Worm (Caenorhabditis elegans) whole organism, L4 larva: ENCODE measurements around the gene islo-1.

Experiments used
- F10B5.3 ChIP-seq: sonication (generic microtip); optimal IDR thresholded peaks from 2 replicates; lab custom pipeline; 2016; ENCODE audit warnings: mild to moderate bottlenecking, missing genetic modification characterization, missing compliant biosample characterization
- F26F4.8 ChIP-seq: fragments of 200-800 bp; sonication (Bioruptor generic); conservative IDR thresholded peaks from 2 replicates; pipeline ENCODE4 v1.3.6; 2022; ENCODE audit warnings: missing genetic modification characterization, missing compliant biosample characterization
- F49E8.2 ChIP-seq: sonication (generic microtip); optimal IDR thresholded peaks from 2 replicates; lab custom pipeline; 2016; ENCODE audit warnings: missing compliant biosample characterization, mild to moderate bottlenecking, missing genetic modification characterization, borderline replicate concordance
- T26A8.4 ChIP-seq: fragments of 200-800 bp; sonication (Bioruptor generic); IDR thresholded peaks from 2 replicates; pipeline ENCODE4 v1.3.6; 2022; ENCODE audit warnings: missing genetic modification characterization, missing compliant biosample characterization
- Y48G9A.11 ChIP-seq: fragments of 200-800 bp; sonication (Bioruptor generic); IDR thresholded peaks from 2 replicates; pipeline ENCODE4 v1.3.6; 2022; ENCODE audit warnings: missing genetic modification reagents, missing genetic modification characterization, missing compliant biosample characterization
- Y75B8A.6 ChIP-seq: fragments of 200-800 bp; sonication (Bioruptor generic); IDR thresholded peaks from 2 replicates; pipeline ENCODE4 v1.3.6; 2022; ENCODE audit warnings: missing genetic modification reagents, missing genetic modification characterization, missing compliant biosample characterization
- aha-1 ChIP-seq: fragments of 150-350 bp; peaks from one replicate; lab custom pipeline; 2014; ENCODE audit warnings: missing biosample characterization, missing genetic modification characterization
- ama-1 ChIP-seq: fragments of 150-350 bp; optimal IDR thresholded peaks from 2 replicates; lab custom pipeline; 2014; ENCODE audit warnings: inconsistent platforms, mixed read lengths
- ceh-44 ChIP-seq: fragments of 200-800 bp; sonication (Bioruptor generic); IDR thresholded peaks from 2 replicates; pipeline ENCODE4 v1.3.6; 2022; ENCODE audit warnings: missing genetic modification reagents, missing genetic modification characterization, missing compliant biosample characterization
- ceh-82 ChIP-seq: sonication (generic microtip); optimal IDR thresholded peaks from 2 replicates; lab custom pipeline; 2017; ENCODE audit warnings: missing biosample characterization, missing genetic modification characterization
- ctbp-1 ChIP-seq: fragments of 200-800 bp; sonication (Bioruptor generic); IDR thresholded peaks from 2 replicates; pipeline ENCODE4 v1.3.6; 2022; ENCODE audit warnings: missing genetic modification reagents, missing genetic modification characterization, missing compliant biosample characterization
- daf-16 ChIP-seq, 3 experiments: sonication (generic microtip); optimal IDR thresholded peaks; 2 replicates each; lab custom pipeline; 2016 to 2017; ENCODE audit warnings: missing genetic modification characterization in 3 of 3, missing genetic modification reagents in 3 of 3, mild to moderate bottlenecking in 2 of 3, missing compliant biosample characterization in 2 of 3, missing biosample characterization in 1 of 3, moderate library complexity in 1 of 3
- daf-19 ChIP-seq: fragments of 200-800 bp; sonication (Bioruptor generic); conservative IDR thresholded peaks from 2 replicates; pipeline ENCODE4 v1.3.6; 2022; ENCODE audit warnings: missing genetic modification characterization, missing compliant biosample characterization
- daf-8 ChIP-seq: fragments of 200-800 bp; sonication (Bioruptor generic); IDR thresholded peaks from 2 replicates; pipeline ENCODE4 v1.3.6; 2022; ENCODE audit warnings: missing genetic modification characterization, missing compliant biosample characterization
- dpl-1 ChIP-seq: fragments of 150-350 bp; optimal IDR thresholded peaks from 2 replicates; lab custom pipeline; 2014; ENCODE audit warnings: missing biosample characterization, missing genetic modification reagents, missing genetic modification characterization
- dve-1 ChIP-seq: sonication (generic microtip); optimal IDR thresholded peaks from 2 replicates; lab custom pipeline; 2017; ENCODE audit warnings: antibody characterized with exemption, mild to moderate bottlenecking, missing genetic modification characterization, missing compliant biosample characterization; ENCODE audit not compliant: insufficient read depth
- egl-43 ChIP-seq: fragments of 200-800 bp; sonication (Bioruptor generic); IDR thresholded peaks from 2 replicates; pipeline ENCODE4 v1.3.6; 2022; ENCODE audit warnings: missing genetic modification reagents, missing genetic modification characterization, missing compliant biosample characterization
- fos-1 ChIP-seq: fragments of 150-350 bp; optimal IDR thresholded peaks from 2 replicates; lab custom pipeline; 2014; ENCODE audit warnings: missing biosample characterization, missing genetic modification characterization
- hlh-11 ChIP-seq: fragments of 200-800 bp; sonication (Bioruptor generic); optimal IDR thresholded peaks from 2 replicates; lab custom pipeline; 2018; ENCODE audit warnings: mild to moderate bottlenecking, missing genetic modification characterization, missing compliant biosample characterization
- hlh-30 ChIP-seq: sonication (generic microtip); optimal IDR thresholded peaks from 2 replicates; lab custom pipeline; 2017; ENCODE audit warnings: antibody characterized with exemption, mild to moderate bottlenecking, missing genetic modification characterization, missing compliant biosample characterization; ENCODE audit not compliant: insufficient read depth
- jun-1 ChIP-seq: fragments of 150-350 bp; optimal IDR thresholded peaks from 2 replicates; lab custom pipeline; 2014; ENCODE audit warnings: missing biosample characterization, missing genetic modification reagents, missing genetic modification characterization
- lin-13 ChIP-seq: fragments of 150-350 bp; optimal IDR thresholded peaks from 2 replicates; lab custom pipeline; 2014; ENCODE audit warnings: missing biosample characterization, missing genetic modification reagents, missing genetic modification characterization
- lin-15B ChIP-seq: fragments of 150-350 bp; sonication (generic microtip); optimal IDR thresholded peaks from 3 replicates; lab custom pipeline; 2014; ENCODE audit warnings: missing biosample characterization, missing genetic modification characterization
- lin-38 ChIP-seq: fragments of 200-800 bp; sonication (Bioruptor generic); IDR thresholded peaks from 2 replicates; pipeline ENCODE4 v1.3.6; 2022; ENCODE audit warnings: missing genetic modification reagents, missing genetic modification characterization, missing compliant biosample characterization
- lsy-2 ChIP-seq, 2 experiments: fragments of 150-350 bp in 1 of 2; sonication (generic microtip) in 1 of 2; optimal IDR thresholded peaks; 2 replicates each; lab custom pipeline; 2014 to 2017; ENCODE audit warnings: missing biosample characterization in 2 of 2, missing genetic modification characterization in 2 of 2
- mdl-1 ChIP-seq, 2 experiments: fragments of 150-350 bp in 1 of 2; sonication (generic microtip) in 1 of 2; optimal IDR thresholded peaks; 2 replicates each; lab custom pipeline; 2014 to 2017; ENCODE audit warnings: missing biosample characterization in 2 of 2, missing genetic modification characterization in 2 of 2
- mep-1 ChIP-seq: fragments of 150-350 bp; sonication (generic microtip); optimal IDR thresholded peaks from 3 replicates; lab custom pipeline; 2014; ENCODE audit warnings: missing biosample characterization, missing genetic modification characterization
- mes-2 ChIP-seq: sonication (generic microtip); optimal IDR thresholded peaks from 2 replicates; lab custom pipeline; 2016; ENCODE audit warnings: missing genotype, mild to moderate bottlenecking, missing genetic modification characterization, missing compliant biosample characterization; ENCODE audit not compliant: poor library complexity, severe bottlenecking
- mxl-2 ChIP-seq: fragments of 200-800 bp; sonication (Bioruptor generic); conservative IDR thresholded peaks from 2 replicates; pipeline ENCODE4 v1.3.6; 2022; ENCODE audit warnings: missing genetic modification reagents, missing genetic modification characterization, missing compliant biosample characterization
- mxl-3 ChIP-seq: fragments of 200-800 bp; sonication (Bioruptor generic); optimal IDR thresholded peaks from 2 replicates; lab custom pipeline; 2018; ENCODE audit warnings: mild to moderate bottlenecking, missing genetic modification characterization, missing compliant biosample characterization
- nhr-11 ChIP-seq: fragments of 150-350 bp; optimal IDR thresholded peaks from 2 replicates; lab custom pipeline; 2014; ENCODE audit warnings: missing biosample characterization, missing genetic modification characterization
- nhr-25 ChIP-seq: sonication (generic microtip); optimal IDR thresholded peaks from 2 replicates; lab custom pipeline; 2017; ENCODE audit warnings: missing genetic modification characterization, mild to moderate bottlenecking, missing compliant biosample characterization, antibody characterized with exemption, moderate library complexity, borderline replicate concordance; ENCODE audit not compliant: insufficient read depth
- nhr-28 ChIP-seq: fragments of 150-350 bp; optimal IDR thresholded peaks from 2 replicates; lab custom pipeline; 2014; ENCODE audit warnings: missing biosample characterization, missing genetic modification characterization
- nhr-41 ChIP-seq: fragments of 200-800 bp; sonication (Bioruptor generic); IDR thresholded peaks from 2 replicates; pipeline ENCODE4 v1.3.6; 2022; ENCODE audit warnings: missing genetic modification reagents, missing genetic modification characterization, missing compliant biosample characterization
- nhr-6 ChIP-seq: fragments of 150-350 bp; optimal IDR thresholded peaks from 2 replicates; lab custom pipeline; 2014; ENCODE audit warnings: missing biosample characterization, missing genetic modification characterization
- nhr-76 ChIP-seq: fragments of 150-350 bp; optimal IDR thresholded peaks from 2 replicates; lab custom pipeline; 2014; ENCODE audit warnings: missing biosample characterization, missing genetic modification characterization
- nhr-77 ChIP-seq: fragments of 150-350 bp; optimal IDR thresholded peaks from 2 replicates; lab custom pipeline; 2014; ENCODE audit warnings: missing biosample characterization, missing genetic modification characterization
- pha-4 ChIP-seq, 2 experiments: fragments of 150-350 bp in 1 of 2; fragments of 200-800 bp in 1 of 2; sonication (Bioruptor generic) in 1 of 2; IDR thresholded peaks in 1 of 2; optimal IDR thresholded peaks in 1 of 2; 2 replicates each; pipeline versions ENCODE4 v1.3.6 to Lab custom; 2014 to 2022; ENCODE audit warnings: missing genetic modification characterization in 2 of 2, missing genetic modification reagents in 2 of 2, missing biosample characterization in 1 of 2, missing compliant biosample characterization in 1 of 2
- php-3 ChIP-seq: fragments of 200-800 bp; sonication (Bioruptor generic); IDR thresholded peaks from 2 replicates; pipeline ENCODE4 v1.3.6; 2022; ENCODE audit warnings: missing genetic modification reagents, missing genetic modification characterization, missing compliant biosample characterization
- rbr-2 ChIP-seq: sonication (generic microtip); optimal IDR thresholded peaks from 2 replicates; lab custom pipeline; 2016; ENCODE audit warnings: missing genotype, missing genetic modification characterization, missing compliant biosample characterization
- unc-130 ChIP-seq: sonication (generic microtip); optimal IDR thresholded peaks from 2 replicates; lab custom pipeline; 2016; ENCODE audit warnings: missing genetic modification reagents, missing genetic modification characterization, missing compliant biosample characterization
- vab-7 ChIP-seq: fragments of 200-800 bp; sonication (Bioruptor generic); IDR thresholded peaks from 2 replicates; pipeline ENCODE4 v1.3.6; 2022; ENCODE audit warnings: missing genetic modification reagents, missing genetic modification characterization, missing compliant biosample characterization
- zfp-3 ChIP-seq: fragments of 200-800 bp; sonication (Bioruptor generic); conservative IDR thresholded peaks from 2 replicates; pipeline ENCODE4 v1.3.6; 2022; ENCODE audit warnings: missing genetic modification reagents, missing genetic modification characterization, missing compliant biosample characterization
- zip-11 ChIP-seq: fragments of 200-800 bp; sonication (Bioruptor generic); IDR thresholded peaks from 2 replicates; pipeline ENCODE4 v1.3.6; 2022; ENCODE audit warnings: missing genetic modification characterization, missing compliant biosample characterization

Gene islo-1

DNA sequence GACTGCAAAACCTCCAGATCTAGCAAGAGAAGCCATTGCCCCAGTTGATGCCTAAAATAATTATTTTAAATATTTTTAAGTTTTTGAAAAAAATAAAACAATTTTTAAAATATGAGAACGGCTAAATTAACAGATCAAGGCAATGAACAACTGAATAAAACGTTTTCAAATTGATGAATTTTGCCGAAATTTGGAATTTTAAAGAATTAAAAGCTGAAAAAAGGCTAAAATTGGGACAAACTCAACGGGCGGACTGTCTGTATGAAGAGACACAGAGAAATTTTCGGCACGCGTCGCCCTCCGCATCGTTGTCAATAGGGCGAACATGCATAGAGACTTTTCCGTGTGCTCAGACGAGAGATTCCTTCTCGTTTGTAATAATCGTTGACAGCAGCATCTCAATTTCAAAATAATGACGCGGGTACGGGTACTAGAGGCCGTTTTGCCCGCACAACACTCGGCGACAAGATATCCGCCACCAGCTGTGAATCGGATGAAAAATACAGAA, at the start of gene islo-1, which contains the start of gene isp-1:
Gene islo-1 (plus strand): TSS at position 385 of the 508 bp plus-strand sequence.
Gene isp-1 (minus strand): TSS at position 51 of the 508 bp plus-strand sequence.
- peak; percentile 82 for TF ChIP-seq mes-2
- TF ChIP-seq nhr-25: peak; percentile 33
- peak; percentile 11 for TF ChIP-seq mxl-3
- peak in 1 of 2 experiments; percentile 61 for TF ChIP-seq lsy-2 (tag; optimal IDR thresholded peaks at IDR 0.05; lab: Kevin White, UChicago)
- TF ChIP-seq nhr-77: peak; percentile 41
- TF ChIP-seq pha-4 (GFP tag; IDR thresholded peaks at IDR 0.05; lab: Robert Waterston, UW): no peak
- peak; percentile 35 for TF ChIP-seq pha-4 (tag; optimal IDR thresholded peaks at IDR 0.05; lab: Kevin White, UChicago)
- TF ChIP-seq lin-38 (GFP tag; lab: Robert Waterston, UW): peak; percentile 91
- no peak for TF ChIP-seq ctbp-1 (GFP tag; lab: Robert Waterston, UW)
- peak; percentile 69 for TF ChIP-seq mep-1 (tag; lab: Kevin White, UChicago)
- peak; percentile 39 for TF ChIP-seq hlh-11 (tag; lab: Kevin White, UChicago)
- TF ChIP-seq unc-130 (GFP tag; lab: Kevin White, UChicago): peak; percentile 35
- peak; percentile 1 for TF ChIP-seq lin-15B (tag; lab: Kevin White, UChicago)
- peak; percentile 19 for TF ChIP-seq nhr-11 (tag; lab: Kevin White, UChicago)
- TF ChIP-seq ceh-44 (GFP tag; lab: Robert Waterston, UW): no peak
- TF ChIP-seq vab-7: no peak
- peak; percentile 27 for TF ChIP-seq lin-13 (GFP tag; lab: Kevin White, UChicago)
- TF ChIP-seq hlh-30: peak; percentile 82
- peak in 1 of 2 experiments; percentile 77 for TF ChIP-seq mdl-1 (tag; optimal IDR thresholded peaks at IDR 0.05; lab: Kevin White, UChicago)
- no peak for TF ChIP-seq daf-19 (GFP tag; lab: Robert Waterston, UW)
- TF ChIP-seq nhr-6: peak; percentile 63
- no peak for TF ChIP-seq nhr-76 (tag; lab: Kevin White, UChicago)
- peak; percentile 32 for TF ChIP-seq nhr-28 (tag; lab: Kevin White, UChicago)
- peak; percentile 57 for TF ChIP-seq dve-1 (tag; lab: Kevin White, UChicago)
- peak; percentile 75 for TF ChIP-seq ama-1
- no peak for TF ChIP-seq zip-11 (GFP tag; lab: Robert Waterston, UW)
- TF ChIP-seq dpl-1 (GFP tag; lab: Kevin White, UChicago): peak; percentile 56
- no peak for TF ChIP-seq daf-16 (GFP tag; optimal IDR thresholded peaks at IDR 0.05; lab: Kevin White, UChicago)
- TF ChIP-seq daf-16 (tag; optimal IDR thresholded peaks at IDR 0.05; lab: Kevin White, UChicago): peak; percentile 55
- TF ChIP-seq aha-1: peak; percentile 91
- TF ChIP-seq rbr-2 (tag; lab: Kevin White, UChicago): peak; percentile 29

DNA sequence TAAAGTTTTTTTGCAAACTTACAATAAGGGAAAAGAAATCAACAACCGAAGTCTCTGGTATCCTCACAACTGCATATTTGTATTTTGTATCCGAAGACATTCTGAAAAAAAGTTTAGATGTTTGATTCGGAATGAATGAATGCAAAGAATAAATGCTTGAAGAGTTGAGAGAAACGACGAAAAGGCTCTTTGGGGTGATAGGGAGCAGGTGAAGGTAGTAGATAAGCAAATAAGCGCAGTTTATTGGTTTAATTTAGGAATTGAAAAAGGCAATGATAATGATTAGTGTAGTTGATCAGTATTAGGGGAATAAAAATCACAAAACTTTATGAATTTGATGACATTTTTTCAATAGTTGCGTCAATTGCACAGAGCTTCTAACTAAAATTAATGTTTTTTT, 49.6 kb upstream of the islo-1 start, which contains the start of gene nsy-7:
Gene nsy-7 (minus strand): TSS at position 101 of the 400 bp plus-strand sequence.
- TF ChIP-seq daf-19 (GFP tag; lab: Robert Waterston, UW) (no peak), daf-16 (GFP tag; optimal IDR thresholded peaks at IDR 0.05; lab: Kevin White, UChicago) (no peak), daf-16 (tag; optimal IDR thresholded peaks at IDR 0.05; lab: Kevin White, UChicago) (no peak), ceh-82 (tag; lab: Kevin White, UChicago) (no peak), fos-1 (tag; lab: Kevin White, UChicago) (no peak), vab-7 (no peak), php-3 (GFP tag; lab: Robert Waterston, UW) (no peak), Y75B8A.6 (GFP tag; lab: Robert Waterston, UW) (no peak), daf-8 (GFP tag; lab: Robert Waterston, UW) (no peak), F10B5.3 (no peak), zfp-3 (GFP tag; lab: Robert Waterston, UW) (no peak), F26F4.8 (no peak), egl-43 (no peak), Y48G9A.11 (GFP tag; lab: Robert Waterston, UW) (no peak), jun-1 (tag; lab: Kevin White, UChicago) (no peak), F49E8.2 (tag; lab: Kevin White, UChicago) (no peak), mxl-2 (GFP tag; lab: Robert Waterston, UW) (no peak), pha-4 (GFP tag; IDR thresholded peaks at IDR 0.05; lab: Robert Waterston, UW) (no peak), pha-4 (tag; optimal IDR thresholded peaks at IDR 0.05; lab: Kevin White, UChicago) (no peak), nhr-41 (GFP tag; lab: Robert Waterston, UW) (no peak), T26A8.4 (GFP tag; lab: Robert Waterston, UW) (no peak)
